Worm (Caenorhabditis elegans) whole organism, young adult: ENCODE data around the gene srh-44.

Experiments used
- B0019.2 ChIP-seq: fragments of 200-800 bp; sonication (Bioruptor generic); conservative IDR thresholded peaks from 2 replicates; pipeline ENCODE4 v1.3.6; 2022; ENCODE audit warnings: missing genetic modification reagents, missing genetic modification characterization, missing compliant biosample characterization
- B0035.1 ChIP-seq: sonication (generic microtip); optimal IDR thresholded peaks from 2 replicates; lab custom pipeline; 2016; ENCODE audit warnings: missing genetic modification characterization, mild to moderate bottlenecking, missing compliant biosample characterization, missing genotype, missing genetic modification reagents
- F23B12.7 ChIP-seq: sonication (generic microtip); optimal IDR thresholded peaks from 2 replicates; lab custom pipeline; 2017; ENCODE audit warnings: missing genetic modification characterization, mild to moderate bottlenecking, missing compliant biosample characterization, antibody characterized with exemption, moderate library complexity; ENCODE audit not compliant: insufficient read depth
- F55B11.4 ChIP-seq: sonication (generic microtip); optimal IDR thresholded peaks from 2 replicates; lab custom pipeline; 2016; ENCODE audit warnings: missing compliant biosample characterization, missing genetic modification characterization, borderline replicate concordance; ENCODE audit not compliant: insufficient read depth
- K11D2.4 ChIP-seq: fragments of 200-800 bp; sonication (Bioruptor generic); IDR thresholded peaks from 2 replicates; pipeline ENCODE4 v1.3.6; 2022; ENCODE audit warnings: missing genetic modification reagents, missing genetic modification characterization, missing compliant biosample characterization
- Y53F4B.3 ChIP-seq: fragments of 200-800 bp; sonication (Bioruptor generic); IDR thresholded peaks from 2 replicates; pipeline ENCODE4 v1.3.6; 2022; ENCODE audit warnings: missing genetic modification reagents, missing genetic modification characterization, missing compliant biosample characterization
- Y53G8AR.9 ChIP-seq: fragments of 200-800 bp; sonication (Bioruptor generic); conservative IDR thresholded peaks from 2 replicates; pipeline ENCODE4 v1.3.6; 2022; ENCODE audit warnings: missing genetic modification reagents, missing genetic modification characterization, missing compliant biosample characterization
- aptf-3 ChIP-seq: fragments of 200-800 bp; sonication (Bioruptor generic); IDR thresholded peaks from 2 replicates; pipeline ENCODE4 v1.3.6; 2022; ENCODE audit warnings: missing genetic modification characterization, missing compliant biosample characterization
- attf-3 ChIP-seq: fragments of 200-800 bp; sonication (Bioruptor generic); conservative IDR thresholded peaks from 2 replicates; pipeline ENCODE4 v1.3.6; 2022; ENCODE audit warnings: missing genetic modification reagents, missing genetic modification characterization, missing compliant biosample characterization
- attf-5 ChIP-seq: fragments of 200-800 bp; sonication (Bioruptor generic); optimal IDR thresholded peaks from 2 replicates; lab custom pipeline; 2018; ENCODE audit warnings: mild to moderate bottlenecking, missing genetic modification characterization, missing compliant biosample characterization
- attf-6 ChIP-seq: fragments of 200-800 bp; sonication (Bioruptor generic); IDR thresholded peaks from 2 replicates; pipeline ENCODE4 v1.3.6; 2022; ENCODE audit warnings: missing genetic modification reagents, missing genetic modification characterization, missing compliant biosample characterization
- bed-1 ChIP-seq: fragments of 200-800 bp; sonication (Bioruptor generic); IDR thresholded peaks from 2 replicates; pipeline ENCODE4 v1.3.6; 2022; ENCODE audit warnings: missing genetic modification reagents, missing genetic modification characterization, missing compliant biosample characterization
- cebp-1 ChIP-seq, 2 experiments: fragments of 200-800 bp in 1 of 2; sonication (Bioruptor generic) in 1 of 2; sonication (generic microtip) in 1 of 2; IDR thresholded peaks in 1 of 2; optimal IDR thresholded peaks in 1 of 2; 2 replicates each; pipeline versions ENCODE4 v1.3.6 to Lab custom; 2017 to 2022; ENCODE audit warnings: missing compliant biosample characterization in 2 of 2, missing genetic modification characterization in 2 of 2, mild to moderate bottlenecking in 1 of 2, missing genetic modification reagents in 1 of 2, moderate library complexity in 1 of 2
- die-1 ChIP-seq: sonication (generic microtip); optimal IDR thresholded peaks from 2 replicates; lab custom pipeline; 2016; ENCODE audit warnings: missing genotype, mild to moderate bottlenecking, missing genetic modification characterization, missing compliant biosample characterization
- dox-1 ChIP-seq: fragments of 200-800 bp; sonication (Bioruptor generic); IDR thresholded peaks from 2 replicates; pipeline ENCODE4 v1.3.6; 2022; ENCODE audit warnings: missing genetic modification reagents, missing genetic modification characterization, missing compliant biosample characterization
- dpff-1 ChIP-seq: sonication (generic microtip); optimal IDR thresholded peaks from 2 replicates; lab custom pipeline; 2017; ENCODE audit warnings: mild to moderate bottlenecking, missing genetic modification characterization, missing compliant biosample characterization
- egl-44 ChIP-seq: fragments of 200-800 bp; sonication (Bioruptor generic); IDR thresholded peaks from 2 replicates; pipeline ENCODE4 v1.3.6; 2022; ENCODE audit warnings: missing genetic modification reagents, missing genetic modification characterization, missing compliant biosample characterization
- hlh-12 ChIP-seq: sonication (generic microtip); optimal IDR thresholded peaks from 2 replicates; lab custom pipeline; 2016; ENCODE audit warnings: missing genetic modification characterization, missing compliant biosample characterization
- hmg-20 ChIP-seq: fragments of 200-800 bp; sonication (Bioruptor generic); IDR thresholded peaks from 2 replicates; pipeline ENCODE4 v1.3.6; 2022; ENCODE audit warnings: missing genetic modification reagents, missing genetic modification characterization, missing compliant biosample characterization
- let-526 ChIP-seq: fragments of 200-800 bp; sonication (Bioruptor generic); IDR thresholded peaks from 2 replicates; pipeline ENCODE4 v1.3.6; 2022; ENCODE audit warnings: missing genetic modification reagents, missing genetic modification characterization, missing compliant biosample characterization
- let-607 ChIP-seq, 2 experiments: fragments of 200-800 bp in 1 of 2; sonication (Bioruptor generic) in 1 of 2; sonication (generic microtip) in 1 of 2; optimal IDR thresholded peaks; 2 replicates each; lab custom pipeline; 2016 to 2018; ENCODE audit warnings: mild to moderate bottlenecking in 2 of 2, missing compliant biosample characterization in 2 of 2, missing genetic modification characterization in 2 of 2, moderate library complexity in 2 of 2, missing genotype in 1 of 2
- lin-26 ChIP-seq: fragments of 200-800 bp; sonication (Bioruptor generic); IDR thresholded peaks from 2 replicates; pipeline ENCODE4 v1.3.6; 2022; ENCODE audit warnings: missing genetic modification reagents, missing genetic modification characterization, missing compliant biosample characterization
- lin-40 ChIP-seq: sonication (generic microtip); optimal IDR thresholded peaks from 2 replicates; lab custom pipeline; 2016; ENCODE audit warnings: missing genetic modification characterization, mild to moderate bottlenecking, missing compliant biosample characterization, missing genotype, missing genetic modification reagents
- lin-54 ChIP-seq: fragments of 200-800 bp; sonication (Bioruptor generic); optimal IDR thresholded peaks from 2 replicates; lab custom pipeline; 2018; ENCODE audit warnings: mild to moderate bottlenecking, missing genetic modification characterization, missing compliant biosample characterization
- lir-1 ChIP-seq: fragments of 200-800 bp; sonication (Bioruptor generic); conservative IDR thresholded peaks from 2 replicates; pipeline ENCODE4 v1.3.6; 2022; ENCODE audit warnings: missing genetic modification reagents, missing genetic modification characterization, missing compliant biosample characterization
- lsy-27 ChIP-seq: sonication (generic microtip); optimal IDR thresholded peaks from 2 replicates; lab custom pipeline; 2017; ENCODE audit warnings: missing genetic modification characterization, mild to moderate bottlenecking, missing compliant biosample characterization, antibody characterized with exemption, missing genotype, borderline replicate concordance; ENCODE audit not compliant: insufficient read depth
- madf-10 ChIP-seq: sonication (generic microtip); optimal IDR thresholded peaks from 2 replicates; lab custom pipeline; 2016; ENCODE audit warnings: mild to moderate bottlenecking, missing genetic modification characterization, missing compliant biosample characterization
- mxl-1 ChIP-seq: sonication (generic microtip); optimal IDR thresholded peaks from 2 replicates; lab custom pipeline; 2016; ENCODE audit warnings: missing genetic modification characterization, missing compliant biosample characterization
- nfyb-1 ChIP-seq: fragments of 200-800 bp; sonication (Bioruptor generic); IDR thresholded peaks from 2 replicates; pipeline ENCODE4 v1.3.6; 2022; ENCODE audit warnings: missing genetic modification reagents, missing genetic modification characterization, missing compliant biosample characterization
- nhr-27 ChIP-seq: fragments of 200-800 bp; sonication (Bioruptor generic); optimal IDR thresholded peaks from 2 replicates; lab custom pipeline; 2018; ENCODE audit warnings: mild to moderate bottlenecking, missing genetic modification characterization, moderate library complexity, missing compliant biosample characterization
- nhr-80 ChIP-seq: sonication (generic microtip); optimal IDR thresholded peaks from 2 replicates; lab custom pipeline; 2016; ENCODE audit warnings: missing genetic modification characterization, missing compliant biosample characterization
- nhr-90 ChIP-seq: sonication (generic microtip); optimal IDR thresholded peaks from 2 replicates; lab custom pipeline; 2016; ENCODE audit warnings: missing genotype, mild to moderate bottlenecking, missing genetic modification characterization, missing compliant biosample characterization
- pha-4 ChIP-seq: fragments of 150-350 bp; sonication (generic microtip); optimal IDR thresholded peaks from 2 replicates; lab custom pipeline; 2014; ENCODE audit warnings: missing biosample characterization, missing genetic modification reagents, missing genetic modification characterization
- snpc-1.3 ChIP-seq: sonication (generic microtip); optimal IDR thresholded peaks from 2 replicates; lab custom pipeline; 2017; ENCODE audit warnings: missing genetic modification characterization, mild to moderate bottlenecking, missing compliant biosample characterization, antibody characterized with exemption, moderate library complexity, missing genotype, missing genetic modification reagents; ENCODE audit not compliant: insufficient read depth
- snpc-4 ChIP-seq, 5 experiments: fragments of 150-350 bp in 1 of 5; sonication (generic microtip) in 4 of 5; optimal IDR thresholded peaks; 2 replicates each; lab custom pipeline; 2014 to 2018; ENCODE audit warnings: missing genetic modification characterization in 5 of 5, missing biosample characterization in 3 of 5, antibody characterized with exemption in 2 of 5, mild to moderate bottlenecking in 2 of 5, missing compliant biosample characterization in 2 of 5, missing genotype in 2 of 5, moderate library complexity in 2 of 5, missing genetic modification reagents in 1 of 5
- somi-1 ChIP-seq: fragments of 200-800 bp; sonication (Bioruptor generic); optimal IDR thresholded peaks from 2 replicates; lab custom pipeline; 2018; ENCODE audit warnings: mild to moderate bottlenecking, missing genetic modification characterization, missing compliant biosample characterization
- unc-62 ChIP-seq: fragments of 150-350 bp; optimal IDR thresholded peaks from 2 replicates; lab custom pipeline; 2014; ENCODE audit warnings: missing biosample characterization, missing genetic modification reagents, missing genetic modification characterization
- xnd-1 ChIP-seq: sonication (generic microtip); optimal IDR thresholded peaks from 2 replicates; lab custom pipeline; 2016; ENCODE audit warnings: missing genotype, missing genetic modification reagents, missing genetic modification characterization, missing compliant biosample characterization
- ztf-18 ChIP-seq: sonication (generic microtip); optimal IDR thresholded peaks from 2 replicates; lab custom pipeline; 2016; ENCODE audit warnings: missing genotype, mild to moderate bottlenecking, missing genetic modification characterization, missing compliant biosample characterization
- ztf-26 ChIP-seq: sonication (generic microtip); optimal IDR thresholded peaks from 2 replicates; lab custom pipeline; 2017; ENCODE audit warnings: missing genetic modification characterization, missing compliant biosample characterization
- ztf-6 ChIP-seq: fragments of 200-800 bp; sonication (Bioruptor generic); IDR thresholded peaks from 2 replicates; pipeline ENCODE4 v1.3.6; 2022; ENCODE audit warnings: missing genetic modification reagents, missing genetic modification characterization, missing compliant biosample characterization

srh-44 gene

ce11 chrII:11471916-11472315 is 43.0 kb upstream of the srh-44 start, which contains the start of gene mfn-1:
Gene mfn-1, minus strand, starts transcription at chrII:11472016.
- TF ChIP-seq lir-1 (GFP tag; lab: Robert Waterston, UW) (no peak), nhr-27 (tag; lab: Kevin White, UChicago) (no peak), aptf-3 (GFP tag; lab: Robert Waterston, UW) (no peak), bed-1 (GFP tag; lab: Robert Waterston, UW) (no peak), mxl-1 (tag; lab: Kevin White, UChicago) (no peak), let-526 (GFP tag; lab: Robert Waterston, UW) (no peak)

- no peak for TF ChIP-seq let-607 (tag; optimal IDR thresholded peaks at IDR 0.05; lab: Kevin White, UChicago)
- TF ChIP-seq nhr-80 (tag; lab: Kevin White, UChicago): peak; percentile 89
- TF ChIP-seq egl-44 (GFP tag; lab: Robert Waterston, UW): no peak
- TF ChIP-seq ztf-26 (tag; lab: Kevin White, UChicago): peak; percentile 31
- TF ChIP-seq lin-26 (GFP tag; lab: Robert Waterston, UW): 0 out of 2 replicates have a peak, but pooled peaks have one; percentile 17
- no peak for TF ChIP-seq F23B12.7 (tag; lab: Kevin White, UChicago)
- TF ChIP-seq lin-40 (tag; lab: Kevin White, UChicago): peak; percentile 21
- no peak for TF ChIP-seq Y53G8AR.9
- TF ChIP-seq attf-6: no peak
- TF ChIP-seq xnd-1 (tag; lab: Kevin White, UChicago): no peak
- peak; percentile 55 for TF ChIP-seq attf-5 (GFP tag; lab: Kevin White, UChicago)
- TF ChIP-seq dpff-1 (tag; lab: Kevin White, UChicago): no peak
- TF ChIP-seq F55B11.4 (tag; lab: Kevin White, UChicago): no peak
- TF ChIP-seq ztf-6 (GFP tag; lab: Robert Waterston, UW): no peak
- peak; percentile 47 for TF ChIP-seq ztf-18 (tag; lab: Kevin White, UChicago)
- no peak for TF ChIP-seq K11D2.4 (GFP tag; lab: Robert Waterston, UW)
- no peak for TF ChIP-seq snpc-4 (GFP tag; optimal IDR thresholded peaks at IDR 0.05; lab: Kevin White, UChicago)
- TF ChIP-seq snpc-4 (tag; optimal IDR thresholded peaks at IDR 0.05; lab: Kevin White, UChicago): peak in 2 of 4 experiments; percentile 43 to 50
- TF ChIP-seq somi-1 (GFP tag; lab: Kevin White, UChicago): peak; percentile 19
- no peak for TF ChIP-seq hlh-12 (tag; lab: Kevin White, UChicago)
- TF ChIP-seq pha-4 (tag; lab: Kevin White, UChicago): no peak
- no peak for TF ChIP-seq hmg-20
- TF ChIP-seq unc-62: no peak
- TF ChIP-seq lin-54 (GFP tag; lab: Kevin White, UChicago): no peak
- TF ChIP-seq B0019.2 (GFP tag; lab: Robert Waterston, UW): no peak
- no peak for TF ChIP-seq snpc-1.3 (tag; lab: Kevin White, UChicago)
- TF ChIP-seq madf-10 (tag; lab: Kevin White, UChicago): no peak
- TF ChIP-seq B0035.1 (tag; lab: Kevin White, UChicago): no peak
- TF ChIP-seq dox-1: 0 out of 2 replicates have a peak, but pooled peaks have one; percentile 40
- TF ChIP-seq lsy-27 (tag; lab: Kevin White, UChicago): no peak
- TF ChIP-seq attf-3 (GFP tag; lab: Robert Waterston, UW): no peak
- no peak for TF ChIP-seq Y53F4B.3 (GFP tag; lab: Robert Waterston, UW)
- no peak for TF ChIP-seq die-1 (tag; lab: Kevin White, UChicago)
- TF ChIP-seq nfyb-1 (GFP tag; lab: Robert Waterston, UW): 0 out of 2 replicates have a peak, but pooled peaks have one; percentile 50
- TF ChIP-seq cebp-1 (GFP tag; IDR thresholded peaks at IDR 0.05; lab: Robert Waterston, UW): peak; percentile 58; the same call in 1 of the 2 replicates
- peak; percentile 80 for TF ChIP-seq cebp-1 (tag; optimal IDR thresholded peaks at IDR 0.05; lab: Kevin White, UChicago)
- no peak for TF ChIP-seq nhr-90
- TF ChIP-seq, all 124 proteins: peak for 11
These were observed 42.3 kb upstream of the srh-44 start for ce11 chrII:11472542-11472941.
